Fruit fly (Drosophila melanogaster): ENCODE measurements around the gene gkt.

The gkt gene

dm6 chr2L:3172745-3173271, 13.1 kb downstream of the gkt start:
- TF ChIP-seq Pif1B (GFP tag; optimal IDR thresholded peaks at IDR 0.05): peak; percentile 52
- TF ChIP-seq CG13204 (GFP tag; optimal IDR thresholded peaks at IDR 0.05): no peak
- TF ChIP-seq CG8159 (tag; optimal IDR thresholded peaks at IDR 0.05): peak; percentile 31
- peak; percentile 40 for TF ChIP-seq gl (tag; optimal IDR thresholded peaks at IDR 0.05)
- TF ChIP-seq CG4496 (GFP tag; IDR thresholded peaks at IDR 0.05): no peak; the same call in 2 of the 3 replicates
- TF ChIP-seq CG17806 (tag; optimal IDR thresholded peaks at IDR 0.05): no peak
- TF ChIP-seq CG12605 (GFP tag; IDR thresholded peaks at IDR 0.05): peak; percentile 49; the same call in 1 of the 2 replicates
- TF ChIP-seq Pif1A (GFP tag; optimal IDR thresholded peaks at IDR 0.05): peak; percentile 35
- TF ChIP-seq Snoo (tag; optimal IDR thresholded peaks at IDR 0.05): no peak
- TF ChIP-seq CG10348 (GFP tag; IDR thresholded peaks at IDR 0.05): no peak
- TF ChIP-seq rn (GFP tag; IDR thresholded peaks at IDR 0.05): no peak
- TF ChIP-seq fd96Ca (GFP tag; IDR thresholded peaks at IDR 0.05): peak; percentile 45; the same call in 1 of the 3 replicates
- no peak for TF ChIP-seq CG8301 (tag; optimal IDR thresholded peaks at IDR 0.05)
- TF ChIP-seq Ets98B (GFP tag; IDR thresholded peaks at IDR 0.05): peak; percentile 47; the same call in 1 of the 2 replicates
- TF ChIP-seq CG15710 (tag; optimal IDR thresholded peaks at IDR 0.05): no peak
- TF ChIP-seq CG9948 (tag; optimal IDR thresholded peaks at IDR 0.05): no peak
- no peak for TF ChIP-seq EcR (GFP tag; optimal IDR thresholded peaks at IDR 0.05)
- TF ChIP-seq CG32121 (GFP tag; IDR thresholded peaks at IDR 0.05): peak; percentile 21; the same call in 1 of the 2 replicates
- no peak for TF ChIP-seq D1 (tag; optimal IDR thresholded peaks at IDR 0.05)

- TF ChIP-seq gl (tag; optimal IDR thresholded peaks at IDR 0.05) (no peak), CG32121 (GFP tag; IDR thresholded peaks at IDR 0.05) (no peak), CG13204 (GFP tag; optimal IDR thresholded peaks at IDR 0.05) (no peak)
These were observed 14.0 kb downstream of the gkt start, which contains the start of the genes CG31698 and CG15404 for dm6 chr2L:3173740-3174139. CG31698 (minus strand) TSS chr2L:3173840. CG15404 (plus strand) TSS chr2L:3173972.

dm6 chr2L:3179654-3180053, 19.9 kb downstream of the gkt start:
- TF ChIP-seq CG10348 (GFP tag; IDR thresholded peaks at IDR 0.05) (no peak), Snoo (tag; optimal IDR thresholded peaks at IDR 0.05) (no peak), CG34367 (tag; optimal IDR thresholded peaks at IDR 0.05) (no peak), CG12605 (GFP tag; IDR thresholded peaks at IDR 0.05) (no peak), gl (tag; optimal IDR thresholded peaks at IDR 0.05) (no peak), Pif1B (GFP tag; optimal IDR thresholded peaks at IDR 0.05) (no peak), rn (GFP tag; IDR thresholded peaks at IDR 0.05) (no peak), CG13204 (GFP tag; optimal IDR thresholded peaks at IDR 0.05) (no peak), D1 (tag; optimal IDR thresholded peaks at IDR 0.05) (no peak)

dm6 chr2L:3183205-3183604, 23.5 kb downstream of the gkt start:
- TF ChIP-seq gl (tag; optimal IDR thresholded peaks at IDR 0.05) (no peak), CG10348 (GFP tag; IDR thresholded peaks at IDR 0.05) (no peak), CG17806 (tag; optimal IDR thresholded peaks at IDR 0.05) (no peak), EcR (GFP tag; optimal IDR thresholded peaks at IDR 0.05) (no peak), rn (GFP tag; IDR thresholded peaks at IDR 0.05) (no peak), CG12605 (GFP tag; IDR thresholded peaks at IDR 0.05) (no peak), CG8301 (tag; optimal IDR thresholded peaks at IDR 0.05) (no peak), CG34367 (tag; optimal IDR thresholded peaks at IDR 0.05) (no peak), CG9948 (tag; optimal IDR thresholded peaks at IDR 0.05) (no peak), Ets98B (GFP tag; IDR thresholded peaks at IDR 0.05) (no peak), CG8159 (tag; optimal IDR thresholded peaks at IDR 0.05) (no peak), CG15710 (tag; optimal IDR thresholded peaks at IDR 0.05) (no peak), fd96Ca (GFP tag; IDR thresholded peaks at IDR 0.05) (no peak), Snoo (tag; optimal IDR thresholded peaks at IDR 0.05) (no peak), Pif1A (GFP tag; optimal IDR thresholded peaks at IDR 0.05) (no peak), D1 (tag; optimal IDR thresholded peaks at IDR 0.05) (no peak), CG32121 (GFP tag; IDR thresholded peaks at IDR 0.05) (no peak), CG4496 (GFP tag; IDR thresholded peaks at IDR 0.05) (no peak), Pif1B (GFP tag; optimal IDR thresholded peaks at IDR 0.05) (no peak)

dm6 chr2L:3188875-3189274, 29.1 kb downstream of the gkt start:
- no peak for TF ChIP-seq D1 (tag; optimal IDR thresholded peaks at IDR 0.05)
- peak; percentile 33 for TF ChIP-seq CG8301 (tag; optimal IDR thresholded peaks at IDR 0.05)
- TF ChIP-seq CG15710 (tag; optimal IDR thresholded peaks at IDR 0.05): peak; percentile 51
- no peak for TF ChIP-seq CG32121 (GFP tag; IDR thresholded peaks at IDR 0.05)
- 0 out of 3 replicates have a peak, but pooled peaks have one; percentile 33 for TF ChIP-seq fd96Ca (GFP tag; IDR thresholded peaks at IDR 0.05)
- TF ChIP-seq CG14655 (GFP tag; optimal IDR thresholded peaks at IDR 0.05): peak; percentile 39
- TF ChIP-seq CG12605 (GFP tag; IDR thresholded peaks at IDR 0.05): 0 out of 2 replicates have a peak, but pooled peaks have one; percentile 17
- TF ChIP-seq CG10348 (GFP tag; IDR thresholded peaks at IDR 0.05): no peak
- peak; percentile 27 for TF ChIP-seq Pif1A (GFP tag; optimal IDR thresholded peaks at IDR 0.05)
- TF ChIP-seq CG34367 (tag; optimal IDR thresholded peaks at IDR 0.05): peak; percentile 45
- peak; percentile 50 for TF ChIP-seq CG8159 (tag; optimal IDR thresholded peaks at IDR 0.05)
- TF ChIP-seq CG13204 (GFP tag; optimal IDR thresholded peaks at IDR 0.05): no peak
- TF ChIP-seq gl (tag; optimal IDR thresholded peaks at IDR 0.05): no peak
- no peak for TF ChIP-seq CG17806 (tag; optimal IDR thresholded peaks at IDR 0.05)
- no peak for TF ChIP-seq rn (GFP tag; IDR thresholded peaks at IDR 0.05)

- TF ChIP-seq CG10348 (GFP tag; IDR thresholded peaks at IDR 0.05): no peak
- no peak for TF ChIP-seq CG14655 (GFP tag; optimal IDR thresholded peaks at IDR 0.05)
- no peak for TF ChIP-seq gl (tag; optimal IDR thresholded peaks at IDR 0.05)
- no peak for TF ChIP-seq Pif1A (GFP tag; optimal IDR thresholded peaks at IDR 0.05)
- TF ChIP-seq Snoo (tag; optimal IDR thresholded peaks at IDR 0.05): no peak
- no peak for TF ChIP-seq CG15710 (tag; optimal IDR thresholded peaks at IDR 0.05)
These were observed 39.8 kb downstream of the gkt start for dm6 chr2L:3199556-3199955.

Measured in whole organism, pupa.